Fruit fly (Drosophila melanogaster) whole organism, pupa: Measurements from ENCODE around the gene CG2993.

Experiments
- CG10348 ChIP-seq: fragments of 200-800 bp; sonication (Bioruptor generic); IDR thresholded peaks from 2 replicates; pipeline ENCODE4 v1.3.6; 2022; ENCODE audit warnings: missing biosample characterization, missing genetic modification characterization
- CG12605 ChIP-seq: fragments of 200-800 bp; sonication (Bioruptor generic); IDR thresholded peaks from 2 replicates; pipeline ENCODE4 v1.3.6; 2022; ENCODE audit warnings: missing biosample characterization, missing genetic modification characterization
- CG13204 ChIP-seq: fragments of 200-800 bp; sonication (Bioruptor generic); optimal IDR thresholded peaks from 2 replicates; lab custom pipeline; 2018; ENCODE audit warnings: missing biosample characterization, mild to moderate bottlenecking, missing genetic modification characterization, moderate library complexity
- CG14655 ChIP-seq: fragments of 200-800 bp; sonication (Bioruptor generic); optimal IDR thresholded peaks from 3 replicates; lab custom pipeline; 2017; ENCODE audit warnings: mild to moderate bottlenecking, missing biosample characterization, missing genetic modification reagents, missing genetic modification characterization
- CG15710 ChIP-seq: fragments of 200-800 bp; sonication (Bioruptor generic); optimal IDR thresholded peaks from 2 replicates; lab custom pipeline; 2018; ENCODE audit warnings: missing biosample characterization, mild to moderate bottlenecking, missing genetic modification characterization, moderate library complexity
- CG17806 ChIP-seq: fragments of 200-800 bp; sonication (Bioruptor generic); optimal IDR thresholded peaks from 2 replicates; lab custom pipeline; 2018; ENCODE audit warnings: missing biosample characterization, mild to moderate bottlenecking, missing genetic modification characterization, moderate library complexity
- CG32121 ChIP-seq: fragments of 200-800 bp; sonication (Bioruptor generic); IDR thresholded peaks from 2 replicates; pipeline ENCODE4 v1.3.6; 2022; ENCODE audit warnings: missing biosample characterization, missing genetic modification characterization
- CG34367 ChIP-seq: fragments of 200-800 bp; sonication (Bioruptor generic); optimal IDR thresholded peaks from 2 replicates; lab custom pipeline; 2018; ENCODE audit warnings: missing biosample characterization, mild to moderate bottlenecking, missing genetic modification characterization
- CG4496 ChIP-seq: fragments of 200-800 bp; sonication (Bioruptor generic); IDR thresholded peaks from 3 replicates; pipeline ENCODE4 v1.3.6; 2022; ENCODE audit warnings: missing biosample characterization, missing genetic modification characterization
- CG8159 ChIP-seq: fragments of 200-800 bp; sonication (Bioruptor generic); optimal IDR thresholded peaks from 3 replicates; lab custom pipeline; 2018; ENCODE audit warnings: missing biosample characterization, mild to moderate bottlenecking, missing genetic modification characterization, moderate library complexity
- CG8301 ChIP-seq: fragments of 200-800 bp; sonication (Bioruptor generic); optimal IDR thresholded peaks from 2 replicates; lab custom pipeline; 2018; ENCODE audit warnings: missing biosample characterization, mild to moderate bottlenecking, missing genetic modification characterization
- CG9948 ChIP-seq: fragments of 200-800 bp; sonication (Bioruptor generic); optimal IDR thresholded peaks from 2 replicates; lab custom pipeline; 2018; ENCODE audit warnings: missing biosample characterization, mild to moderate bottlenecking, missing genetic modification characterization, moderate library complexity
- D1 ChIP-seq: fragments of 200-800 bp; sonication (Bioruptor generic); optimal IDR thresholded peaks from 2 replicates; lab custom pipeline; 2018; ENCODE audit warnings: missing biosample characterization, mild to moderate bottlenecking, missing genetic modification characterization, moderate library complexity
- EcR ChIP-seq: fragments of 200-800 bp; sonication (Bioruptor generic); optimal IDR thresholded peaks from 3 replicates; lab custom pipeline; 2019; ENCODE audit warnings: missing biosample characterization, missing genetic modification characterization, mild to moderate bottlenecking, moderate library complexity, missing genetic modification reagents
- Ets98B ChIP-seq: fragments of 200-800 bp; sonication (Bioruptor generic); IDR thresholded peaks from 2 replicates; pipeline ENCODE4 v1.3.6; 2022; ENCODE audit warnings: missing biosample characterization, missing genetic modification characterization
- Pif1A ChIP-seq: fragments of 200-800 bp; sonication (Bioruptor generic); optimal IDR thresholded peaks from 3 replicates; lab custom pipeline; 2016; ENCODE audit warnings: missing biosample characterization, missing genetic modification characterization
- Pif1B ChIP-seq: fragments of 200-800 bp; sonication (Bioruptor generic); optimal IDR thresholded peaks from 3 replicates; lab custom pipeline; 2016; ENCODE audit warnings: missing biosample characterization, missing genetic modification characterization
- Snoo ChIP-seq: fragments of 200-800 bp; sonication (Bioruptor generic); optimal IDR thresholded peaks from 3 replicates; lab custom pipeline; 2017; ENCODE audit warnings: missing biosample characterization, mild to moderate bottlenecking, missing genetic modification characterization, inconsistent platforms
- fd96Ca ChIP-seq: fragments of 200-800 bp; sonication (Bioruptor generic); IDR thresholded peaks from 3 replicates; pipeline ENCODE4 v1.3.6; 2022; ENCODE audit warnings: missing biosample characterization, missing genetic modification characterization
- gl ChIP-seq: fragments of 200-800 bp; sonication (Bioruptor generic); optimal IDR thresholded peaks from 2 replicates; lab custom pipeline; 2018; ENCODE audit warnings: missing biosample characterization, mild to moderate bottlenecking, missing genetic modification characterization
- rn ChIP-seq: fragments of 200-800 bp; sonication (Bioruptor generic); IDR thresholded peaks from 2 replicates; pipeline ENCODE4 v1.3.6; 2022; ENCODE audit warnings: missing biosample characterization, missing genetic modification characterization

CG2993 gene

DNA sequence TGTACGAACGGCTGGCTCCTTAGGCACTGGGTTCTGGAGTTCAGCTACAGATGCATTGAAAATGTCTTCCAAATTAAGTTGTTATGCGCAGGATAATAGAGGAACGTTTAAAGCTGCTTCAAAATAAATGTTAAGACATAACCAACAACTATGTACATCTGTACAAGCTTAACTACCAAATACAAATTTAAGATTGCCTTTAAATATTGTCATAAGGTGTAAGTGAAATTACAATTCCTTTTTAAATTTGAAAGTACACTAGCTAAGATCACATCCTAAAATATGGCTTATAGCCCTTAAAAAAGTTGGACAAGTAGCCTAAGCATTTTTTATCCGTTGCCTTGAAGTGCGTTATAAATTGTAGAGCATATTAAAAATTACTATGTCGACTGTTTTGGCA is 1.7 kb upstream of the CG2993 start, which contains the start of gene CG31473:
TSS of gene CG31473 (plus strand) at position 301 of the 400 bp plus-strand sequence.
- TF ChIP-seq Snoo (tag; lab: Kevin White, UChicago) (no peak), CG12605 (GFP tag; lab: Robert Waterston, UW) (no peak), CG8159 (tag; lab: Kevin White, UChicago) (no peak), CG32121 (GFP tag; lab: Robert Waterston, UW) (no peak), CG15710 (no peak)

- TF ChIP-seq CG34367 (tag; lab: Kevin White, UChicago): no peak
- no peak for TF ChIP-seq Pif1B (GFP tag; lab: Kevin White, UChicago)
- no peak for TF ChIP-seq rn (GFP tag; lab: Robert Waterston, UW)
- TF ChIP-seq CG14655 (GFP tag; lab: Kevin White, UChicago): no peak
- TF ChIP-seq CG10348 (GFP tag; lab: Robert Waterston, UW): no peak
- TF ChIP-seq CG8159 (tag; lab: Kevin White, UChicago): no peak
- TF ChIP-seq EcR (GFP tag; lab: Kevin White, UChicago): no peak
These were observed 5.5 kb downstream of the CG2993 start, which contains the start of gene CG18268 for dm6 chr3R:7804332-7804731. TSS of gene CG18268 (minus strand) at chr3R:7804432.

- TF ChIP-seq Ets98B (GFP tag; lab: Robert Waterston, UW) (no peak), CG32121 (GFP tag; lab: Robert Waterston, UW) (no peak), CG34367 (tag; lab: Kevin White, UChicago) (no peak), fd96Ca (GFP tag; lab: Robert Waterston, UW) (no peak), CG8301 (tag; lab: Kevin White, UChicago) (no peak), CG10348 (GFP tag; lab: Robert Waterston, UW) (no peak), EcR (GFP tag; lab: Kevin White, UChicago) (no peak), CG4496 (GFP tag; lab: Robert Waterston, UW) (no peak), CG17806 (tag; lab: Kevin White, UChicago) (no peak), CG12605 (GFP tag; lab: Robert Waterston, UW) (no peak), CG8159 (tag; lab: Kevin White, UChicago) (no peak), CG9948 (no peak), CG13204 (GFP tag; lab: Kevin White, UChicago) (no peak), CG14655 (GFP tag; lab: Kevin White, UChicago) (no peak), gl (tag; lab: Kevin White, UChicago) (no peak), CG15710 (no peak)
These were observed 7.1 kb downstream of the CG2993 start, which contains the start of gene CG3014 for dm6 chr3R:7802693-7803092. TSS of gene CG3014 (minus strand) at chr3R:7802793.

DNA sequence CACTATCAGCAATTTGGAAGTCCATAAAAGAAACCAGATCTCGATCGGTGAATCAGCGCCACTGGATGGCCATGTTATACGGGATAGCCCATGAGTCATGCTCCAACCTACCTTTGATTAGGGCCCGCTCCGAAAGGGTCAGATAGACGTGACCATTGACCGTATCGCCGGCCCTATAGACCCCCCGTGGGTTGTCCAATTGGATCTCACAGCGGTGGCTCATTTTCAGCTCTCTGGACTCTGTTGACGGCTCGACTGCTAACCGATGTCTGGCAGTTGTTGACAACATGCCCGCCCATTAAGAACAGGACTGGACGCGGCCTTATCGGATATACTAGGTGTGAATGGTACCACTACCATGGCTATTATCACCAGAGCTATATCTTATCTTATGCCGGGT is 11.3 kb downstream of the CG2993 start, which contains the start of gene CG18744:
TSS of gene CG18744 (minus strand) at position 247 of the 400 bp plus-strand sequence.
- no peak for TF ChIP-seq EcR (GFP tag; lab: Kevin White, UChicago)
- TF ChIP-seq CG12605 (GFP tag; lab: Robert Waterston, UW): no peak
- TF ChIP-seq CG15710: no peak
- TF ChIP-seq Pif1B (GFP tag; lab: Kevin White, UChicago): no peak
- no peak for TF ChIP-seq Pif1A (GFP tag; lab: Kevin White, UChicago)
- TF ChIP-seq CG17806 (tag; lab: Kevin White, UChicago): no peak
- no peak for TF ChIP-seq Snoo (tag; lab: Kevin White, UChicago)
- TF ChIP-seq CG4496 (GFP tag; lab: Robert Waterston, UW): no peak
- TF ChIP-seq CG8159 (tag; lab: Kevin White, UChicago): no peak
- no peak for TF ChIP-seq CG32121 (GFP tag; lab: Robert Waterston, UW)
- TF ChIP-seq rn (GFP tag; lab: Robert Waterston, UW): no peak
- no peak for TF ChIP-seq CG34367 (tag; lab: Kevin White, UChicago)
- no peak for TF ChIP-seq CG10348 (GFP tag; lab: Robert Waterston, UW)
- TF ChIP-seq Ets98B (GFP tag; lab: Robert Waterston, UW): no peak
- TF ChIP-seq fd96Ca (GFP tag; lab: Robert Waterston, UW): no peak
- TF ChIP-seq D1 (tag; lab: Kevin White, UChicago): no peak
- TF ChIP-seq CG14655 (GFP tag; lab: Kevin White, UChicago): no peak

dm6 chr3R:7793855-7794254 is 16.0 kb downstream of the CG2993 start, which contains the start of gene CG2641:
TSS of gene CG2641 (plus strand) at chr3R:7794069.
- peak; percentile 93 for TF ChIP-seq CG12605 (GFP tag; lab: Robert Waterston, UW)
- TF ChIP-seq EcR (GFP tag; lab: Kevin White, UChicago): peak; percentile 77
- TF ChIP-seq Ets98B (GFP tag; lab: Robert Waterston, UW): peak; percentile 87
- no peak for TF ChIP-seq CG10348 (GFP tag; lab: Robert Waterston, UW)
- peak; percentile 54 for TF ChIP-seq Pif1A (GFP tag; lab: Kevin White, UChicago)
- no peak for TF ChIP-seq Snoo (tag; lab: Kevin White, UChicago)
- TF ChIP-seq CG34367 (tag; lab: Kevin White, UChicago): peak; percentile 52
- peak; percentile 36 for TF ChIP-seq CG8159 (tag; lab: Kevin White, UChicago)
- TF ChIP-seq D1 (tag; lab: Kevin White, UChicago): no peak
- no peak for TF ChIP-seq CG15710
- peak; percentile 53 for TF ChIP-seq CG14655 (GFP tag; lab: Kevin White, UChicago)
- no peak for TF ChIP-seq CG9948
- TF ChIP-seq CG32121 (GFP tag; lab: Robert Waterston, UW): peak; percentile 86
- TF ChIP-seq CG4496 (GFP tag; lab: Robert Waterston, UW): peak; percentile 90
- TF ChIP-seq CG17806 (tag; lab: Kevin White, UChicago): no peak
- peak; percentile 63 for TF ChIP-seq gl (tag; lab: Kevin White, UChicago)
- TF ChIP-seq fd96Ca (GFP tag; lab: Robert Waterston, UW): peak; percentile 69; the same call in 2 of the 3 replicates
- TF ChIP-seq rn (GFP tag; lab: Robert Waterston, UW): no peak
- TF ChIP-seq Pif1B (GFP tag; lab: Kevin White, UChicago): peak; percentile 53
- TF ChIP-seq CG8301 (tag; lab: Kevin White, UChicago): no peak
- TF ChIP-seq CG13204 (GFP tag; lab: Kevin White, UChicago): peak; percentile 43
- TF ChIP-seq, all 21 proteins: peak for 13
